Fruit fly (Drosophila melanogaster): Measurements from ENCODE around the gene Adgf-A.

DNA sequence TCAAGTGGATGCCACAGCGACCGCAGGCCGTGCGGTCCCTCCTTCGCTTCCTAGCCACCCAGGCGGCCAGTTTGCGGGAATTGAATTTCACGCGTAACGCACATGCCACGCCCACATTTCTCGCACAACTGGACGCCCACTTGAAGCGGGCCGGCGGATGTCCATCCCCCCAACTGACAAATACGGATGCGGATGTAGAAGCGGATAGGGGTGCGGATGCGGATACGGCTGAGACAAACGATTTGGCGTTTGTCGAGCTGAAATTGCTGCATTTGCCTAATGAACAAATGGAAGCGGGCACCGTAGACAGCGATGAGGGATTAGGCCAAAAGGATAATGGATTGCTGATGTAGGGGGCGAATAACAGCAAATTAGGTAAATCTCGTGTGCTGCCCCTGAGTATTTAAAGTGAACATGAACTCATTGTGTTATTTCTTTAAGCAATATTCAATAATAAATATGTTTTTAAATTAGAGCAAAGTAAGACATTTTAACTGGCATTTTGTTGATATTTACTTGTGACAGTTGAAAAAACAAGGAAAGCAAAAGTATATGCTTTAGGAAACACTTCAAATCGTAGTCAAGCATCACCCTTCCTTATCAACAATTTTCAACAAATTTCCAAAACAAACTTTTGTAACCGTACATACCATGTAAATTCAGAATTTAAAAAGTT is 4.7 kb downstream of the Adgf-A start, which contains the start of gene CG32181:
- TF ChIP-seq CTCF (optimal IDR thresholded peaks at IDR 0.05) = no peak
- TF ChIP-seq CG8478 (optimal IDR thresholded peaks at IDR 0.05) = no peak
